Fruit fly (Drosophila melanogaster): ENCODE data around the gene COX7AL.
A peak's percentile ranks its signal among the peaks of the same experiment; 100 is the strongest.

Gene COX7AL

DNA sequence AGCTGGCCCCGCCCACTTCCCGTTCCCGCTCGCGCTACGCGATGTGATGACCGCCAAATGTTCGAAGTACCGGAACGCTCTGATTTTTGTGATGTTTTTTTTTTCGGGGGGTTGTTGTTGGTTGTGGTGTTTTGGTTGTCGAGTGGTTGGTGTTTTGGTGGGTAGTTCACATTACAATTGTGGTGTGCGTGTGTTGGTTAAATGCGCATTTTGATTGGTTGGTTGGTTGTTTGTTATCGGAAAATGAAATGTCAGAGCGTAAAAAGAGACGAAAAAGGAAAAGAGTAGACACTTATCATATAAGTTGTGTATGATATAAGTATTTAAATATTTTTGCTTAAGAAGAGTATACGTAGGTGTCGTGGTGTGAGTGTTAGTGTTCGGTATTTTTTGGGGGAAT is 25.1 kb downstream of the COX7AL start:
- TF ChIP-seq net (GFP tag; optimal IDR thresholded peaks at IDR 0.05) (no peak), cyc (GFP tag; optimal IDR thresholded peaks at IDR 0.05) (no peak), OdsH (GFP tag; optimal IDR thresholded peaks at IDR 0.05) (no peak), CG10631 (GFP tag; optimal IDR thresholded peaks at IDR 0.05) (no peak)

DNA sequence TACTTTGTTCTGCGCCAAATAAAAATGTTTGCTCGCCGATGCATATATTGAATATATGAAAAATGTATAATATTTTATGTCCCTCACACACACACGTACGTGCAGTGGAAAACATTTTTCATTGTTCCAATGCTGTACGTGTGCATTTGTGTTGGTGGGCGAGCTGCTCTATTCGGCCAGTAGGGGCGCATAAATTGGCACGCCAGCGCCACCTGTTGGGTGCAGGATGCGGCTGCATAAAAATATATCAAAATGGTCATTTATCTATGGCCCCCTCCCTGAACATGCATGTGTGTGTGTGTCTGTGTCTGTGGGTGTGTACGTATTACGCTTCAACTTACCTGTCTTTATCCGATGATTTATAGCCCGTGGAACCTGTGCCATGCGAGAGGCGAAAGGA is 46.2 kb downstream of the COX7AL start:
- no peak for TF ChIP-seq dac (GFP tag; optimal IDR thresholded peaks at IDR 0.05)
- TF ChIP-seq CG3919 (GFP tag; optimal IDR thresholded peaks at IDR 0.05) = no peak
- TF ChIP-seq svp (GFP tag) = peak; percentile 7
